Fruit fly (Drosophila melanogaster): Measurements from ENCODE around the gene Traf6.

Traf6 gene

DNA sequence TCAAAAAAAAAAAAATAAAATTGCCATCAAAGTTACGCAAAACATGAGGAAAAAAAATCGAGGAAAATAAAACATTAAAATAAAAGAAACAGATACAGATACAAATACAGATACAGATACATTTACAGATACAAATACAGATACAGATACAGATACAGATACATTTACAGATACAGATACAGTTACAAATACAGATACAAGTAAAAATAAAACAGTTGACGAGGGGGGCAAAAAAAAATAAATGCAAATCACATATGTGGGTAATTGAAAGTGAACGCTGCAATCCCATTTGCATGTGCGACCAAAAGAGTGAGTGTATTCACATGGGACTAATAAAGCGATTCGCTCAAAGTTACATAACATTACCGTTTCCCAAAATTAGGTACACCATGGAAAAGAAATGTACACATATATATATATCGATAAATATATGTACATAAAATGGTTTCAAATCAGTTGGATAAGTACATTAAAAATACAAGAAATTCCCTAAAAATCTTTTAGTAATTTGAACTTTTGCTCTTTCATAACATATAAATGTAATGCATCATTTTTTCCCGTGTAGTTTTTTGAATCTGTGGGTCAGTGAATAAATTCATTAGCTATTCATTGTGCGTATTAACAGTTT, 48.6 kb upstream of the Traf6 start (continued):
- no peak for TF ChIP-seq org-1 (GFP tag; optimal IDR thresholded peaks at IDR 0.05)
- TF ChIP-seq E2f2 (GFP tag; IDR thresholded peaks at IDR 0.05): 0 out of 2 replicates have a peak, but pooled peaks have one; percentile 20
- TF ChIP-seq chif (GFP tag; optimal IDR thresholded peaks at IDR 0.05): no peak
- TF ChIP-seq CG8388 (GFP tag; optimal IDR thresholded peaks at IDR 0.05): peak; percentile 40
- TF ChIP-seq CG7372 (GFP tag; IDR thresholded peaks at IDR 0.05): no peak
- peak; percentile 36 for TF ChIP-seq ttk (GFP tag; IDR thresholded peaks at IDR 0.05)
- peak; percentile 5 for TF ChIP-seq gsb-n (tag; optimal IDR thresholded peaks at IDR 0.05)
- TF ChIP-seq Ada2b (GFP tag; IDR thresholded peaks at IDR 0.05): peak; percentile 35; the same call in 1 of the 2 replicates
- TF ChIP-seq grau (tag; optimal IDR thresholded peaks at IDR 0.05): peak; percentile 42
- 0 out of 2 replicates have a peak, but pooled peaks have one; percentile 7 for TF ChIP-seq cas (GFP tag; IDR thresholded peaks at IDR 0.05)
- peak; percentile 1 for TF ChIP-seq CG4707 (GFP tag; optimal IDR thresholded peaks at IDR 0.05)
- TF ChIP-seq CG14441 (GFP tag; IDR thresholded peaks at IDR 0.05): peak; percentile 63
- TF ChIP-seq CG18262 (tag; optimal IDR thresholded peaks at IDR 0.05): peak; percentile 52
- peak; percentile 35 for TF ChIP-seq salm (tag; optimal IDR thresholded peaks at IDR 0.05)
- TF ChIP-seq CG13424 (tag; optimal IDR thresholded peaks at IDR 0.05): peak; percentile 45
- TF ChIP-seq Asciz (GFP tag; optimal IDR thresholded peaks at IDR 0.05): peak; percentile 36
- peak; percentile 28 for TF ChIP-seq ind (GFP tag; optimal IDR thresholded peaks at IDR 0.05)
- peak in 1 of 2 experiments; percentile 46 for TF ChIP-seq bsh (GFP tag; optimal IDR thresholded peaks at IDR 0.05)
- TF ChIP-seq CG6689 (GFP tag; IDR thresholded peaks at IDR 0.05): peak; percentile 23; the same call in 1 of the 2 replicates
- peak; percentile 72; the same call in 1 of the 2 replicates for TF ChIP-seq Awh (GFP tag; IDR thresholded peaks at IDR 0.05)
- peak; percentile 6 for TF ChIP-seq CG10462 (GFP tag; optimal IDR thresholded peaks at IDR 0.05)
- peak; percentile 44; the same call in 1 of the 2 replicates for TF ChIP-seq HLH3B (GFP tag; IDR thresholded peaks at IDR 0.05)
- no peak for TF ChIP-seq Neu2 (GFP tag; optimal IDR thresholded peaks at IDR 0.05; ENCODE audit: borderline replicate concordance)
- TF ChIP-seq CG31441 (GFP tag; IDR thresholded peaks at IDR 0.05): peak; percentile 66
- peak; percentile 43 for TF ChIP-seq nmo (GFP tag; optimal IDR thresholded peaks at IDR 0.05)
- TF ChIP-seq PHDP (tag; optimal IDR thresholded peaks at IDR 0.05): peak; percentile 59
- TF ChIP-seq NfI (GFP tag; optimal IDR thresholded peaks at IDR 0.05): no peak
- TF ChIP-seq CG12769 (tag; optimal IDR thresholded peaks at IDR 0.05): peak; percentile 6
- peak; percentile 32 for TF ChIP-seq bcd (GFP tag; optimal IDR thresholded peaks at IDR 0.05)
- TF ChIP-seq esg (GFP tag; conservative IDR thresholded peaks at IDR 0.05): 0 out of 2 replicates have a peak, but pooled peaks have one; percentile 11
- no peak for TF ChIP-seq pan (optimal IDR thresholded peaks at IDR 0.05)
- TF ChIP-seq pan (GFP tag; optimal IDR thresholded peaks at IDR 0.05 in 1 of 2, IDR thresholded peaks at IDR 0.05 in 1 of 2): peak in 1 of 2 experiments; percentile 62
- peak; percentile 85 for TF ChIP-seq dmrt99B (tag; optimal IDR thresholded peaks at IDR 0.05)
- TF ChIP-seq tap (tag; optimal IDR thresholded peaks at IDR 0.05): peak; percentile 30
- TF ChIP-seq CG11696 (GFP tag; IDR thresholded peaks at IDR 0.05): no peak
- no peak for TF ChIP-seq Rx (GFP tag; IDR thresholded peaks at IDR 0.05)
- no peak for TF ChIP-seq insv (GFP tag; optimal IDR thresholded peaks at IDR 0.05)
- peak; percentile 60 for TF ChIP-seq tgo (GFP tag; IDR thresholded peaks at IDR 0.05)
- peak; percentile 44 for TF ChIP-seq Sox100B (GFP tag; optimal IDR thresholded peaks at IDR 0.05)
- TF ChIP-seq onecut (GFP tag; IDR thresholded peaks at IDR 0.05): peak; percentile 25; the same call in 1 of the 2 replicates
- TF ChIP-seq HLH54F (GFP tag; optimal IDR thresholded peaks at IDR 0.05): no peak
- peak; percentile 26 for TF ChIP-seq CG12659 (GFP tag; optimal IDR thresholded peaks at IDR 0.05)
- TF ChIP-seq kay (GFP tag; optimal IDR thresholded peaks at IDR 0.05): peak; percentile 14
- peak in 1 of 2 experiments; percentile 36 for TF ChIP-seq dpn (GFP tag; optimal IDR thresholded peaks at IDR 0.05)
- TF ChIP-seq CG17359 (tag; optimal IDR thresholded peaks at IDR 0.05): peak; percentile 75
- peak; percentile 29; the same call in 1 of the 3 replicates for TF ChIP-seq ase (GFP tag; IDR thresholded peaks at IDR 0.05)
- TF ChIP-seq pb (GFP tag; optimal IDR thresholded peaks at IDR 0.05): no peak
- TF ChIP-seq exex (tag; optimal IDR thresholded peaks at IDR 0.05): no peak
- peak; percentile 29 for TF ChIP-seq CG8924 (tag; optimal IDR thresholded peaks at IDR 0.05)

Data from whole organism, embryonic.